Worm (Caenorhabditis elegans) whole organism, late embryonic: ENCODE results near the gene F16F9.1.

Source experiments
- C08G9.2 ChIP-seq: sonication (generic microtip); optimal IDR thresholded peaks from 2 replicates; lab custom pipeline; 2016; ENCODE audit warnings: mild to moderate bottlenecking, missing genetic modification characterization, moderate library complexity, missing compliant biosample characterization
- F13H6.1 ChIP-seq: sonication (generic microtip); optimal IDR thresholded peaks from 2 replicates; lab custom pipeline; 2016; ENCODE audit warnings: missing genetic modification characterization, missing compliant biosample characterization
- K02D7.2 ChIP-seq: sonication (generic microtip); optimal IDR thresholded peaks from 2 replicates; lab custom pipeline; 2017; ENCODE audit warnings: mild to moderate bottlenecking, missing genetic modification characterization, missing compliant biosample characterization
- T23F11.4 ChIP-seq: fragments of 200-800 bp; sonication (Bioruptor generic); optimal IDR thresholded peaks from 2 replicates; lab custom pipeline; 2018; ENCODE audit warnings: mild to moderate bottlenecking, missing genetic modification characterization, missing compliant biosample characterization
- Y22D7AL.16 ChIP-seq: sonication (generic microtip); optimal IDR thresholded peaks from 2 replicates; lab custom pipeline; 2016; ENCODE audit warnings: missing genetic modification characterization, missing compliant biosample characterization
- ahr-1 ChIP-seq: sonication (generic microtip); optimal IDR thresholded peaks from 2 replicates; lab custom pipeline; 2016; ENCODE audit warnings: missing genetic modification characterization, missing compliant biosample characterization
- ama-1 ChIP-seq: fragments of 150-350 bp; optimal IDR thresholded peaks from 2 replicates; lab custom pipeline; 2014
- ceh-14 ChIP-seq: sonication (generic microtip); optimal IDR thresholded peaks from 2 replicates; lab custom pipeline; 2016; ENCODE audit warnings: missing genotype, missing genetic modification characterization, missing compliant biosample characterization
- ceh-18 ChIP-seq: sonication (generic microtip); optimal IDR thresholded peaks from 2 replicates; lab custom pipeline; 2016; ENCODE audit warnings: missing genetic modification characterization, missing compliant biosample characterization
- ceh-19 ChIP-seq: fragments of 200-800 bp; sonication (Bioruptor generic); optimal IDR thresholded peaks from 2 replicates; lab custom pipeline; 2018; ENCODE audit warnings: mild to moderate bottlenecking, missing genetic modification characterization, missing compliant biosample characterization
- ceh-2 ChIP-seq: sonication (generic microtip); optimal IDR thresholded peaks from 2 replicates; lab custom pipeline; 2016; ENCODE audit warnings: missing genotype, missing genetic modification characterization, missing compliant biosample characterization
- ceh-22 ChIP-seq: sonication (generic microtip); optimal IDR thresholded peaks from 2 replicates; lab custom pipeline; 2017; ENCODE audit warnings: missing biosample characterization, missing genetic modification characterization
- ceh-24 ChIP-seq: sonication (generic microtip); optimal IDR thresholded peaks from 2 replicates; lab custom pipeline; 2016; ENCODE audit warnings: mild to moderate bottlenecking, missing genetic modification characterization, missing compliant biosample characterization
- ceh-30 ChIP-seq: fragments of 150-350 bp; optimal IDR thresholded peaks from 2 replicates; lab custom pipeline; 2014; ENCODE audit warnings: missing biosample characterization, missing genetic modification characterization
- ceh-31 ChIP-seq: sonication (generic microtip); optimal IDR thresholded peaks from 2 replicates; lab custom pipeline; 2016; ENCODE audit warnings: missing genetic modification characterization, missing compliant biosample characterization
- ceh-45 ChIP-seq: fragments of 200-800 bp; sonication (Bioruptor generic); IDR thresholded peaks from 2 replicates; pipeline ENCODE4 v1.3.6; 2022; ENCODE audit warnings: missing genetic modification reagents, missing genetic modification characterization, missing compliant biosample characterization
- ceh-48 ChIP-seq: sonication (generic microtip); optimal IDR thresholded peaks from 2 replicates; lab custom pipeline; 2016; ENCODE audit warnings: missing genetic modification characterization, inconsistent platforms, missing compliant biosample characterization
- ceh-6 ChIP-seq: fragments of 200-800 bp; sonication (Bioruptor generic); optimal IDR thresholded peaks from 2 replicates; lab custom pipeline; 2018; ENCODE audit warnings: mild to moderate bottlenecking, missing genetic modification characterization, missing compliant biosample characterization
- che-1 ChIP-seq: sonication (generic microtip); optimal IDR thresholded peaks from 2 replicates; lab custom pipeline; 2016; ENCODE audit warnings: mild to moderate bottlenecking, missing genetic modification characterization, missing compliant biosample characterization
- dmd-4 ChIP-seq: sonication (generic microtip); optimal IDR thresholded peaks from 2 replicates; lab custom pipeline; 2016; ENCODE audit warnings: borderline replicate concordance, missing genetic modification characterization, missing compliant biosample characterization
- ets-4 ChIP-seq: sonication (generic microtip); optimal IDR thresholded peaks from 2 replicates; lab custom pipeline; 2016; ENCODE audit warnings: missing genetic modification characterization, missing compliant biosample characterization
- eyg-1 ChIP-seq: sonication (generic microtip); optimal IDR thresholded peaks from 2 replicates; lab custom pipeline; 2016; ENCODE audit warnings: missing genotype, missing genetic modification characterization, missing compliant biosample characterization
- hlh-13 ChIP-seq: fragments of 200-800 bp; sonication (Bioruptor generic); optimal IDR thresholded peaks from 2 replicates; lab custom pipeline; 2018; ENCODE audit warnings: mild to moderate bottlenecking, missing genetic modification characterization, missing compliant biosample characterization
- hlh-15 ChIP-seq: sonication (generic microtip); optimal IDR thresholded peaks from 2 replicates; lab custom pipeline; 2016; ENCODE audit warnings: missing genetic modification characterization, missing compliant biosample characterization
- hlh-30 ChIP-seq: sonication (generic microtip); optimal IDR thresholded peaks from 2 replicates; lab custom pipeline; 2017; ENCODE audit warnings: antibody characterized with exemption, missing genetic modification characterization, missing compliant biosample characterization; ENCODE audit not compliant: insufficient read depth
- hlh-6 ChIP-seq: sonication (generic microtip); optimal IDR thresholded peaks from 2 replicates; lab custom pipeline; 2016; ENCODE audit warnings: missing genotype, missing genetic modification characterization, missing compliant biosample characterization
- hlh-8 ChIP-seq: sonication (generic microtip); optimal IDR thresholded peaks from 2 replicates; lab custom pipeline; 2016; ENCODE audit warnings: missing genotype, missing genetic modification characterization, missing compliant biosample characterization
- lin-11 ChIP-seq: fragments of 200-800 bp; sonication (Bioruptor generic); optimal IDR thresholded peaks from 2 replicates; lab custom pipeline; 2018; ENCODE audit warnings: mild to moderate bottlenecking, missing genetic modification characterization, missing compliant biosample characterization
- mec-3 ChIP-seq: sonication (generic microtip); optimal IDR thresholded peaks from 2 replicates; lab custom pipeline; 2016; ENCODE audit warnings: borderline replicate concordance, missing genetic modification characterization, missing compliant biosample characterization
- nfya-1 ChIP-seq: sonication (generic microtip); optimal IDR thresholded peaks from 2 replicates; lab custom pipeline; 2017; ENCODE audit warnings: missing genetic modification characterization, mild to moderate bottlenecking, missing compliant biosample characterization, antibody characterized with exemption, moderate library complexity
- nhr-11 ChIP-seq: fragments of 150-350 bp; optimal IDR thresholded peaks from 2 replicates; lab custom pipeline; 2014; ENCODE audit warnings: missing biosample characterization, missing genetic modification characterization
- odd-2 ChIP-seq: sonication (generic microtip); optimal IDR thresholded peaks from 2 replicates; lab custom pipeline; 2017; ENCODE audit warnings: antibody characterized with exemption, mild to moderate bottlenecking, missing genetic modification characterization, missing compliant biosample characterization
- pag-3 ChIP-seq: sonication (generic microtip); optimal IDR thresholded peaks from 2 replicates; lab custom pipeline; 2016; ENCODE audit warnings: missing compliant biosample characterization, missing genetic modification characterization, borderline replicate concordance
- pax-1 ChIP-seq: fragments of 150-350 bp; optimal IDR thresholded peaks from 2 replicates; lab custom pipeline; 2014; ENCODE audit warnings: missing biosample characterization, missing genetic modification characterization
- ref-2 ChIP-seq: sonication (generic microtip); optimal IDR thresholded peaks from 2 replicates; lab custom pipeline; 2016; ENCODE audit warnings: missing genetic modification characterization, missing compliant biosample characterization
- sdc-2 ChIP-seq: sonication (generic microtip); optimal IDR thresholded peaks from 2 replicates; lab custom pipeline; 2016; ENCODE audit warnings: missing genotype, missing genetic modification characterization, missing compliant biosample characterization
- sox-2 ChIP-seq: fragments of 200-800 bp; sonication (Bioruptor generic); IDR thresholded peaks from 2 replicates; pipeline ENCODE4 v1.3.6; 2022; ENCODE audit warnings: missing genetic modification reagents, missing genetic modification characterization, missing compliant biosample characterization
- sox-4 ChIP-seq: sonication (generic microtip); optimal IDR thresholded peaks from 2 replicates; lab custom pipeline; 2017; ENCODE audit warnings: mild to moderate bottlenecking, missing genetic modification characterization, inconsistent platforms, missing compliant biosample characterization
- tbx-2 ChIP-seq: sonication (generic microtip); optimal IDR thresholded peaks from 2 replicates; lab custom pipeline; 2016; ENCODE audit warnings: missing genetic modification characterization, missing compliant biosample characterization
- tbx-7 ChIP-seq: sonication (generic microtip); optimal IDR thresholded peaks from 2 replicates; lab custom pipeline; 2016; ENCODE audit warnings: missing genotype, missing genetic modification characterization, missing compliant biosample characterization
- unc-86 ChIP-seq: sonication (generic microtip); optimal IDR thresholded peaks from 2 replicates; lab custom pipeline; 2016; ENCODE audit warnings: missing genetic modification characterization, missing compliant biosample characterization

F16F9.1 gene

DNA sequence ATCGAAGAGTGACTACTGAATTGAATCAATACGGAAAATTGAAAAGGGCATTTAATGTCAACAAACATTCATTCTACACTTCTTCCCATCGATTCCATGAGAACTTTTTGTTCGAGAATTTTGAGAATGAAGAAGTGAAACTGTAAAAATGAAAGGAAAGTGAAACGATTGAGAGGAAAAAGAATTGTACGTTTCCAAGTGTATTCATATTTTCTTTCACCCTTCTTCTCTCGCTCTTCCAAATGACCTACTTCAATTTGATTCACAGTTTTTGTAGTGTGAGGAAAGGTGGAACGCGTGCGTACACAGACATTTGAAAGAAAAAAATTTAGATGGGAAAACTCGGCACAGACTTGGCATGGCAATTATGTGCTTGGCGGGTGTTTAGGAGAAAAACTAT lies 21.9 kb upstream of the F16F9.1 start:
- TF ChIP-seq ceh-19 (GFP tag; lab: Kevin White, UChicago) (no peak), tbx-2 (tag; lab: Kevin White, UChicago) (no peak), ceh-30 (tag; lab: Kevin White, UChicago) (no peak), F13H6.1 (tag; lab: Kevin White, UChicago) (no peak), ceh-18 (tag; lab: Kevin White, UChicago) (no peak), ceh-22 (tag; lab: Kevin White, UChicago) (no peak), dmd-4 (tag; lab: Kevin White, UChicago) (no peak), pax-1 (tag; lab: Kevin White, UChicago) (no peak), ceh-14 (tag; lab: Kevin White, UChicago) (no peak), hlh-8 (tag; lab: Kevin White, UChicago) (no peak), Y22D7AL.16 (tag; lab: Kevin White, UChicago) (no peak), K02D7.2 (no peak), che-1 (no peak), C08G9.2 (tag; lab: Kevin White, UChicago) (no peak), unc-86 (no peak), sox-4 (tag; lab: Kevin White, UChicago) (no peak), T23F11.4 (GFP tag; lab: Kevin White, UChicago) (no peak), pag-3 (tag; lab: Kevin White, UChicago) (no peak), ceh-6 (GFP tag; lab: Kevin White, UChicago) (no peak), nfya-1 (tag; lab: Kevin White, UChicago) (no peak)

DNA sequence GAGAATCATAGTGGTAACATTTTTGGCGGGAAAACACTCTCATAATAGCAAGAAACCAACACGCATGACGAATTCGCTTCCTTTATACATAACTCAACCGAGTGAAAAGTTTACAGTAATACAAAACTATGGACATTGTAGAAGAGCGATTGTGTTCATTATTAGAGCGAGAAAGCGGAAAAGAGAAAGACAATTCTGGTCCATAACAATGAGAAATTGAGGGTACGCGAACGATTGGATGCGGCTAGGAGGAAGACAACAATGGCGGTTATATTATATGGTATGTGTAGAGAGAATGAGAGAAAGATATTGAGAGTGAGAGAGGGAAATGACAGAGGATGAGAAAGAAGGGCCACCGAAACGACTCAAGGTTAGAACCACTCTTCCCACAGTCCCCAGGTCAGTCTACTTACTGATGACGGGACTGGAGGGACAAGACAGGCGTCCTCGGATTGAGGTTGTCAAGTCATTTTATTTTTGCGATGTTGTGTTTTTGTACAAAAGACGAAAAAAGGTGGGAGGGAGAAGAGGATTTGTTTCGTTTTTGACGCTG lies 20.0 kb upstream of the F16F9.1 start:
- TF ChIP-seq ceh-22 (tag; lab: Kevin White, UChicago), result no peak
- TF ChIP-seq pag-3 (tag; lab: Kevin White, UChicago), result no peak
- no peak for TF ChIP-seq ahr-1 (tag; lab: Kevin White, UChicago)
- TF ChIP-seq ama-1 (lab: Kevin White, UChicago), result no peak
- peak; percentile 32 for TF ChIP-seq nfya-1 (tag; lab: Kevin White, UChicago)
- no peak for TF ChIP-seq sox-4 (tag; lab: Kevin White, UChicago)
- TF ChIP-seq mec-3 (tag; lab: Kevin White, UChicago), result no peak
- no peak for TF ChIP-seq hlh-15 (tag; lab: Kevin White, UChicago)
- no peak for TF ChIP-seq hlh-13 (GFP tag; lab: Kevin White, UChicago)
- TF ChIP-seq ceh-30 (tag; lab: Kevin White, UChicago), result no peak
- no peak for TF ChIP-seq tbx-7 (tag; lab: Kevin White, UChicago)
- no peak for TF ChIP-seq eyg-1 (tag; lab: Kevin White, UChicago)
- TF ChIP-seq lin-11 (tag; lab: Kevin White, UChicago), result no peak
- no peak for TF ChIP-seq ceh-48 (tag; lab: Kevin White, UChicago)
- TF ChIP-seq hlh-6 (tag; lab: Kevin White, UChicago), result no peak
- TF ChIP-seq ref-2 (tag; lab: Kevin White, UChicago), result no peak
- TF ChIP-seq K02D7.2, result no peak
- TF ChIP-seq hlh-30 (tag; lab: Kevin White, UChicago), result no peak
- TF ChIP-seq ceh-2 (tag; lab: Kevin White, UChicago), result peak; percentile 5
- peak; percentile 64 for TF ChIP-seq ceh-31 (tag; lab: Kevin White, UChicago)
- no peak for TF ChIP-seq hlh-8 (tag; lab: Kevin White, UChicago)
- TF ChIP-seq sox-2 (GFP tag; lab: Robert Waterston, UW), result peak; percentile 88
- no peak for TF ChIP-seq ceh-24 (tag; lab: Kevin White, UChicago)
- no peak for TF ChIP-seq sdc-2 (tag; lab: Kevin White, UChicago)
- TF ChIP-seq T23F11.4 (GFP tag; lab: Kevin White, UChicago), result no peak
- TF ChIP-seq odd-2 (tag; lab: Kevin White, UChicago), result no peak
- TF ChIP-seq ceh-14 (tag; lab: Kevin White, UChicago), result no peak
- no peak for TF ChIP-seq ets-4 (tag; lab: Kevin White, UChicago)
- TF ChIP-seq nhr-11 (tag; lab: Kevin White, UChicago), result no peak
- TF ChIP-seq ceh-45, result no peak
